Worm (Caenorhabditis elegans) whole organism, L3 larva: Measurements from ENCODE around the gene aqp-3.

Source experiments
- R02D3.7 ChIP-seq: fragments of 150-350 bp; optimal IDR thresholded peaks from 2 replicates; lab custom pipeline; 2014; ENCODE audit warnings: missing biosample characterization, missing genetic modification characterization
- ZK546.5 ChIP-seq: sonication (generic microtip); optimal IDR thresholded peaks from 2 replicates; lab custom pipeline; 2017; ENCODE audit warnings: missing biosample characterization, missing genetic modification characterization
- aly-2 ChIP-seq: fragments of 150-350 bp; optimal IDR thresholded peaks from 2 replicates; lab custom pipeline; 2014; ENCODE audit warnings: missing biosample characterization, missing genetic modification characterization
- ama-1 ChIP-seq: fragments of 150-350 bp; optimal IDR thresholded peaks from 2 replicates; lab custom pipeline; 2018
- ceh-16 ChIP-seq: sonication (generic microtip); optimal IDR thresholded peaks from 2 replicates; lab custom pipeline; 2017; ENCODE audit warnings: missing biosample characterization, missing genetic modification characterization
- ceh-82 ChIP-seq: fragments of 150-350 bp; optimal IDR thresholded peaks from 2 replicates; lab custom pipeline; 2014; ENCODE audit warnings: missing biosample characterization, missing genetic modification characterization
- ceh-9 ChIP-seq: sonication (generic microtip); optimal IDR thresholded peaks from 2 replicates; lab custom pipeline; 2018; ENCODE audit warnings: missing biosample characterization, missing genetic modification characterization
- daf-12 ChIP-seq: fragments of 150-350 bp; optimal IDR thresholded peaks from 2 replicates; lab custom pipeline; 2014; ENCODE audit warnings: missing biosample characterization, missing genetic modification reagents, missing genetic modification characterization
- egl-27 ChIP-seq: sonication (generic microtip); optimal IDR thresholded peaks from 4 replicates; lab custom pipeline; 2017; ENCODE audit warnings: missing biosample characterization, missing genetic modification reagents, missing genetic modification characterization
- egl-5 ChIP-seq: fragments of 150-350 bp; optimal IDR thresholded peaks from 2 replicates; lab custom pipeline; 2017; ENCODE audit warnings: missing biosample characterization, missing genetic modification reagents, missing genetic modification characterization, inconsistent platforms
- elt-2 ChIP-seq: sonication (generic microtip); optimal IDR thresholded peaks from 2 replicates; lab custom pipeline; 2016; ENCODE audit warnings: missing genetic modification reagents, mild to moderate bottlenecking, missing genetic modification characterization, missing compliant biosample characterization
- eor-1 ChIP-seq, 2 experiments: fragments of 150-350 bp; optimal IDR thresholded peaks; 2 replicates each; lab custom pipeline; 2014 to 2018; ENCODE audit warnings: missing biosample characterization in 2 of 2, missing genetic modification characterization in 2 of 2
- fkh-10 ChIP-seq: sonication (generic microtip); optimal IDR thresholded peaks from 2 replicates; lab custom pipeline; 2017; ENCODE audit warnings: missing biosample characterization, missing genetic modification reagents, missing genetic modification characterization
- hmg-11 ChIP-seq: sonication (generic microtip); optimal IDR thresholded peaks from 2 replicates; lab custom pipeline; 2016; ENCODE audit warnings: missing genetic modification characterization, missing compliant biosample characterization
- lin-15B ChIP-seq: fragments of 150-350 bp; optimal IDR thresholded peaks from 2 replicates; lab custom pipeline; 2014; ENCODE audit warnings: missing biosample characterization, missing genetic modification characterization
- lin-39 ChIP-seq: fragments of 150-350 bp; optimal IDR thresholded peaks from 2 replicates; lab custom pipeline; 2018; ENCODE audit warnings: missing biosample characterization, missing genetic modification reagents, missing genetic modification characterization
- mdl-1 ChIP-seq: fragments of 150-350 bp; optimal IDR thresholded peaks from 2 replicates; lab custom pipeline; 2014; ENCODE audit warnings: missing biosample characterization, missing genetic modification characterization
- nhr-11 ChIP-seq: fragments of 150-350 bp; optimal IDR thresholded peaks from 2 replicates; lab custom pipeline; 2014; ENCODE audit warnings: missing biosample characterization, missing genetic modification characterization
- nhr-12 ChIP-seq: fragments of 150-350 bp; optimal IDR thresholded peaks from 2 replicates; lab custom pipeline; 2014; ENCODE audit warnings: missing biosample characterization, missing genetic modification characterization
- nhr-23 ChIP-seq: fragments of 150-350 bp; optimal IDR thresholded peaks from 2 replicates; lab custom pipeline; 2014; ENCODE audit warnings: missing biosample characterization, missing genetic modification reagents, missing genetic modification characterization
- nhr-237 ChIP-seq: fragments of 150-350 bp; optimal IDR thresholded peaks from 2 replicates; lab custom pipeline; 2014; ENCODE audit warnings: missing biosample characterization, missing genetic modification characterization
- nhr-25 ChIP-seq: sonication (generic microtip); optimal IDR thresholded peaks from 2 replicates; lab custom pipeline; 2017; ENCODE audit warnings: missing biosample characterization, missing genetic modification characterization
- nhr-43 ChIP-seq: sonication (generic microtip); optimal IDR thresholded peaks from 2 replicates; lab custom pipeline; 2016; ENCODE audit warnings: mild to moderate bottlenecking, missing genetic modification characterization, missing compliant biosample characterization; ENCODE audit not compliant: poor library complexity, severe bottlenecking
- nhr-67 ChIP-seq: fragments of 150-350 bp; optimal IDR thresholded peaks from 2 replicates; lab custom pipeline; 2014; ENCODE audit warnings: missing biosample characterization, missing genetic modification characterization
- nhr-76 ChIP-seq: fragments of 150-350 bp; sonication (generic microtip); optimal IDR thresholded peaks from 5 replicates; lab custom pipeline; 2014; ENCODE audit warnings: missing biosample characterization, missing genetic modification characterization
- nhr-77 ChIP-seq: fragments of 150-350 bp; optimal IDR thresholded peaks from 2 replicates; lab custom pipeline; 2014; ENCODE audit warnings: missing biosample characterization, missing genetic modification characterization
- pha-4 ChIP-seq: fragments of 150-350 bp; optimal IDR thresholded peaks from 2 replicates; lab custom pipeline; 2014; ENCODE audit warnings: missing biosample characterization, missing genetic modification reagents, missing genetic modification characterization
- pqm-1 ChIP-seq: fragments of 150-350 bp; optimal IDR thresholded peaks from 2 replicates; lab custom pipeline; 2017; ENCODE audit warnings: missing biosample characterization, missing genetic modification characterization, inconsistent platforms
- skn-1 ChIP-seq: fragments of 150-350 bp; optimal IDR thresholded peaks from 2 replicates; lab custom pipeline; 2014; ENCODE audit warnings: missing biosample characterization, missing genetic modification characterization
- tbx-2 ChIP-seq: sonication (generic microtip); optimal IDR thresholded peaks from 2 replicates; lab custom pipeline; 2016; ENCODE audit warnings: mild to moderate bottlenecking, missing genetic modification characterization, missing compliant biosample characterization
- unc-39 ChIP-seq: sonication (generic microtip); optimal IDR thresholded peaks from 4 replicates; lab custom pipeline; 2017; ENCODE audit warnings: missing biosample characterization, missing genetic modification characterization
- unc-62 ChIP-seq: fragments of 150-350 bp; sonication (generic microtip); optimal IDR thresholded peaks from 4 replicates; lab custom pipeline; 2014; ENCODE audit warnings: missing biosample characterization, missing genetic modification reagents, missing genetic modification characterization

The aqp-3 gene

DNA sequence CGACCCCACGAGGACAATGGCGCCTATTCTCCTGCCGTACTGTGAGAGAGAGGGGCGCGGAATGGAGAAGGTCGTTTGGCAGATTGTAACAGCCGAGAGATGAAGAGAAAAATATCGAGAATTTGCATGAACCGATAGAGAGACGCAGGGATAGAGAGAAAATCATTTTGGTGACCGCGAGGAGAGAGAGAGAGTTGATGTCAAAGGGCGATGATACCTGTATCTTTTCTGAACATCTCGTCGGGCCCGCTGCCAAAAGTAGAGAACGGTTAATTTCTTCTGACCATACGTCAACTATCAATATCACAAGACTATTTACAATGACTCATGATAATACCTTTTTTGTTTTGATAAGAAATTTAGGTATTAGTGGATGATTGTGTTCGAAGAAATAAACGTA is 9.7 kb upstream of the aqp-3 start (continued):
- peak; percentile 36 for TF ChIP-seq ama-1 (lab: Kevin White, UChicago)
- no peak for TF ChIP-seq tbx-2 (tag; lab: Kevin White, UChicago)
- peak; percentile 55 for TF ChIP-seq pha-4 (tag; lab: Kevin White, UChicago)
- no peak for TF ChIP-seq R02D3.7 (tag; lab: Kevin White, UChicago)
- TF ChIP-seq lin-15B (tag; lab: Kevin White, UChicago) = no peak
- peak; percentile 22 for TF ChIP-seq pqm-1 (tag; lab: Kevin White, UChicago)
- TF ChIP-seq ZK546.5 (tag; lab: Kevin White, UChicago) = no peak
- TF ChIP-seq nhr-77 = no peak
- no peak for TF ChIP-seq lin-39 (tag; lab: Kevin White, UChicago)
- TF ChIP-seq hmg-11 (tag; lab: Kevin White, UChicago) = peak; percentile 24
- TF ChIP-seq ceh-9 (tag; lab: Kevin White, UChicago) = no peak
- TF ChIP-seq nhr-43 (tag; lab: Kevin White, UChicago) = peak; percentile 61
- TF ChIP-seq ceh-82 (tag; lab: Kevin White, UChicago) = no peak
- no peak for TF ChIP-seq aly-2 (tag; lab: Kevin White, UChicago)
- TF ChIP-seq nhr-67 (tag; lab: Kevin White, UChicago) = no peak
- TF ChIP-seq nhr-76 (tag; lab: Kevin White, UChicago) = no peak

DNA sequence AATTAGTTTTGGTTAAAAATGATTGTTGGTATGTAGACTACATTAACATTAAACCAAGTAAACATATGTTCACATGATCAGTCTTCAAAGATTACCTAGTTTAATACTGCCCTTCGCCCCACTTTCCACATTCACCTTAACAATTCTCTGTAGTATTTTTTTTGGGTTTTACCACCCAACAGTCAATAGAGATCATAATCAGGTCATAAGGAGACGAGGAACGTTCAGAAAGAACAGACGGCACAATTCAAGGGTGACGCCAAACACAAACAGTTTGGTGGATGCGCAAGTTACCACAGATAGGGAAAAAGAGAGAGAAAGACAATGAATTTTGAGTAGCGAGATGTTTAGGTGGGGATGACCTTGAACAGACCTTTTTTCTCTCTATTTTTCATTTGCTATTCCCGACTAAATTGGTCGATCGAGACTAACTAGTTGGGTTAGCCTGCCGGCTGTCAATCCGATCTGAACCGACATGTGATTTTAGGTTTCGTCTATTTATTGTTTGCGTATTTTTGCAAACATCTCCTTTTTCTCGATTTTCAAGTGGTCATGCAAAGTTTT is 5.5 kb upstream of the aqp-3 start:
- TF ChIP-seq nhr-43 (tag; lab: Kevin White, UChicago) (no peak), fkh-10 (GFP tag; lab: Kevin White, UChicago) (no peak), unc-39 (no peak), pha-4 (tag; lab: Kevin White, UChicago) (peak; percentile 59), nhr-23 (tag; lab: Kevin White, UChicago) (peak; percentile 25), nhr-25 (tag; lab: Kevin White, UChicago) (peak; percentile 69), elt-2 (peak; percentile 14)

DNA sequence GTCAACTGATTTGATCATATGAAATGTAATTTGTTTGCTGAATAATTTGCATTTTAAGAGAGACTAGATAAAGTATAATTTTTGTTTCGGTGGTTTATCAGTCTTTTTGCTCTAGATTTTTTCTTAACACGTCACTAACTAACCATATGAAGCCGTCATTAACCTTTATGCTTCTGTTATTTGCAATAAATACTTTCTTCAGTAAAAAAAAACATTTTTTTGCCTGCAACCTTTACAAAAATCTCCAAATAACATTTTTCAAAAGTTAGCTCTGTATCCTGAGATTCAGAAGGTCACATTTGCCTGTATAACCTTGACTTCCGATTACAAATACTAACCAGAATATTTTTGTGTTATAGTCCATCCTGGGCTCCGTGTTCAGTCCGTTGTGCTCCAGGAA is 4.5 kb upstream of the aqp-3 start:
- TF ChIP-seq nhr-11 (tag; lab: Kevin White, UChicago) (no peak), hmg-11 (tag; lab: Kevin White, UChicago) (no peak), eor-1 (tag; optimal IDR thresholded peaks at IDR 0.05; lab: Kevin White, UChicago) (no peak), ama-1 (lab: Kevin White, UChicago) (no peak), ceh-82 (tag; lab: Kevin White, UChicago) (no peak), nhr-12 (tag; lab: Kevin White, UChicago) (no peak), nhr-77 (no peak), egl-5 (tag; lab: Kevin White, UChicago) (no peak), egl-27 (tag; lab: Kevin White, UChicago) (no peak)

DNA sequence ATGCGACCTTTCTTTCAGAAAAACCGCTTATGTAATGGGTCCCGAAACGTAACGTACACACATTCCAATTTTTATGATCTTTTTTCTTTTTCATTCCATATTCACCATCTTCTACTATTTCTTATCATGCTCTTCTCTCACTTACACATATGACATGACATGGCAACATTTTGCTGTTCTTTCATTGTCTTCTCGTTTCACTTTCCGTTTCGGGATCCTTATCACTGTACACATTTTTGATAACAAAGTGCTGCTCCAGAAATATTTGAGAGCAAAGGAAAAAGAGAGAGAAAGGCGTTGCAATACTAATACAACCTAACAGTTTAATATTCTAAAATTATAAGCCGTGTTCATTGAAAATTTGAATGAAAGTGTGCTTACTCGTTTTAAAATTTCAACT is 4.1 kb upstream of the aqp-3 start:
- TF ChIP-seq tbx-2 (tag; lab: Kevin White, UChicago) (no peak), nhr-43 (tag; lab: Kevin White, UChicago) (no peak), pqm-1 (tag; lab: Kevin White, UChicago) (peak; percentile 83), elt-2 (peak; percentile 97), R02D3.7 (tag; lab: Kevin White, UChicago) (no peak), eor-1 (tag; optimal IDR thresholded peaks at IDR 0.05; lab: Kevin White, UChicago) (no peak), ZK546.5 (tag; lab: Kevin White, UChicago) (no peak), nhr-237 (tag; lab: Kevin White, UChicago) (no peak), pha-4 (tag; lab: Kevin White, UChicago) (peak; percentile 20), ceh-16 (no peak), mdl-1 (no peak), daf-12 (no peak)
- TF ChIP-seq, all 47 proteins: peak for 3

DNA sequence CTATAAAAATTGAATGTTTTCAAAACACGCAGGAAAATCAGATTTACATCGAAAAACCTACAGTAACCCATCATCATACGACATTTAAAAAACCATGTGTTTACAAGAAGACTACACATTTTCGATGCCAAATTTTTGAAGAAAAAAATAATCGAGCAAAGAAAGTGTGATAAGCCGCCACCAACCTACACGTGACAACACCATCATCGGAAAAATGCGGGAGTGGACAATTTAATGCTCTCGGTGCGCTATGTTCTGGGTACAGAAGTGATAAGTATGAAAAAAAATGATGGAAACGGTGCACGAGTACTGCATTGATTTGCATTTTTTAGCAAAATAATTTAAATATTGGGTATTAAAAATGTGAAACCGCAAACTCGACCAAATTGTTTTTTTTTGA is 1.6 kb downstream of the aqp-3 start:
- TF ChIP-seq pqm-1 (tag; lab: Kevin White, UChicago) = peak; percentile 45
- no peak for TF ChIP-seq egl-5 (tag; lab: Kevin White, UChicago)
- peak; percentile 24 for TF ChIP-seq pha-4 (tag; lab: Kevin White, UChicago)
- peak; percentile 69 for TF ChIP-seq elt-2
- TF ChIP-seq lin-39 (tag; lab: Kevin White, UChicago) = no peak

DNA sequence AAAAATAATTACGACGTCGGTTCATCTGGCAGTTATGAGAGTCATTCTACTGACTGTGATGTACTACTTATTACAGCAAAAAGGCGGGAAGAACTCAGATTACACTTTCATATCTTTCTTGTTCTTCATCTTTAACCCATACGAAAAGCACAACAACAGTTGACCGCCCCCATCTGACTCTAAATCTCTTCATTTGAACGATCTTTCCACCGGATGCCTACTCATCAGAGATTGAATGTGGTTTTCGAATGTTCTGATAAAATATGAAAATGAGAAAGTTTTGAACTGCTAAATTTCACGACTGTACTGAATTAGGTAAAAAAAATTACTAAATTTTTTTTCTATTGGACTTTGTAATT is 8.1 kb downstream of the aqp-3 start, which contains the start of gene sri-19:
Gene sri-19, plus strand, starts transcription at position 143 of the 359 bp plus-strand sequence.
- TF ChIP-seq unc-62 (no peak), skn-1 (no peak)
